Fruit fly (Drosophila melanogaster): ENCODE measurements around the gene Lsp1beta.
A peak's percentile ranks its signal among the peaks of the same experiment; 100 is the strongest.

Gene Lsp1beta

dm6 chr2L:898316-898715, at the start of gene Lsp1beta:
Gene Lsp1beta (plus strand): TSS chr2L:898500.
- TF ChIP-seq CG17801 (GFP tag; optimal IDR thresholded peaks at IDR 0.05; ENCODE audit: partially characterized antibody) = no peak

dm6 chr2L:849138-849744, 49.1 kb upstream of the Lsp1beta start:
- no peak for TF ChIP-seq CG17801 (GFP tag; optimal IDR thresholded peaks at IDR 0.05; ENCODE audit: partially characterized antibody)

- no peak for TF ChIP-seq CG17801 (GFP tag; optimal IDR thresholded peaks at IDR 0.05; ENCODE audit: partially characterized antibody)
Observed at dm6 chr2L:849787-850512, 48.4 kb upstream of the Lsp1beta start.

- peak; percentile 25 for TF ChIP-seq CG17801 (GFP tag; optimal IDR thresholded peaks at IDR 0.05; ENCODE audit: partially characterized antibody)
Observed at dm6 chr2L:850727-851257, 47.5 kb upstream of the Lsp1beta start, which contains the start of gene drongo. Gene drongo (minus strand): TSS chr2L:851071.

- peak; percentile 64 for TF ChIP-seq CG17801 (GFP tag; optimal IDR thresholded peaks at IDR 0.05; ENCODE audit: partially characterized antibody)
Observed at dm6 chr2L:852647-853111, 45.6 kb upstream of the Lsp1beta start, which contains the start of the genes CG4291 and kraken. Gene CG4291 (minus strand): TSS chr2L:852730. Gene kraken (plus strand): TSS chr2L:852768.

dm6 chr2L:855052-855547, 43.2 kb upstream of the Lsp1beta start, which contains the start of gene CG13949:
Gene CG13949 (plus strand): TSS chr2L:855337.
- no peak for TF ChIP-seq CG17801 (GFP tag; optimal IDR thresholded peaks at IDR 0.05; ENCODE audit: partially characterized antibody)

dm6 chr2L:856001-856400, 42.3 kb upstream of the Lsp1beta start:
- no peak for TF ChIP-seq CG17801 (GFP tag; optimal IDR thresholded peaks at IDR 0.05; ENCODE audit: partially characterized antibody)

dm6 chr2L:856690-857488, 41.4 kb upstream of the Lsp1beta start:
- no peak for TF ChIP-seq CG17801 (GFP tag; optimal IDR thresholded peaks at IDR 0.05; ENCODE audit: partially characterized antibody)

- no peak for TF ChIP-seq CG17801 (GFP tag; optimal IDR thresholded peaks at IDR 0.05; ENCODE audit: partially characterized antibody)
Observed at dm6 chr2L:857897-858517, 40.3 kb upstream of the Lsp1beta start.

dm6 chr2L:859897-860296, 38.4 kb upstream of the Lsp1beta start, which contains the start of gene CG13950:
Gene CG13950 (plus strand): TSS chr2L:860197.
- no peak for TF ChIP-seq CG17801 (GFP tag; optimal IDR thresholded peaks at IDR 0.05; ENCODE audit: partially characterized antibody)

- TF ChIP-seq CG17801 (GFP tag; optimal IDR thresholded peaks at IDR 0.05; ENCODE audit: partially characterized antibody) = peak; percentile 97
Observed at dm6 chr2L:865851-866250, 32.4 kb upstream of the Lsp1beta start.

- peak; percentile 97 for TF ChIP-seq CG17801 (GFP tag; optimal IDR thresholded peaks at IDR 0.05; ENCODE audit: partially characterized antibody)
Observed at dm6 chr2L:866950-867744, 31.2 kb upstream of the Lsp1beta start.

dm6 chr2L:867899-868605, 30.2 kb upstream of the Lsp1beta start, which contains the start of gene aru:
Gene aru (minus strand): TSS chr2L:868354.
- peak; percentile 51 for TF ChIP-seq CG17801 (GFP tag; optimal IDR thresholded peaks at IDR 0.05; ENCODE audit: partially characterized antibody)

Data from ovary, adult (tissue).